Fruit fly (Drosophila melanogaster): Measurements from ENCODE around the gene CG11035.

- no peak for TF ChIP-seq Lpt (GFP tag; optimal IDR thresholded peaks at IDR 0.05)
- TF ChIP-seq Neu2 (GFP tag; optimal IDR thresholded peaks at IDR 0.05; ENCODE audit: borderline replicate concordance), result no peak
- TF ChIP-seq fu2 (GFP tag; optimal IDR thresholded peaks at IDR 0.05), result no peak
- no peak for TF ChIP-seq klu (GFP tag; IDR thresholded peaks at IDR 0.05)
- no peak for TF ChIP-seq nerfin-2 (GFP tag; IDR thresholded peaks at IDR 0.05; ENCODE audit: partially characterized antibody)
- TF ChIP-seq CG8944 (GFP tag; optimal IDR thresholded peaks at IDR 0.05), result no peak
Measured at dm6 chr3R:7999530-8000116, 33.2 kb downstream of the CG11035 start, which contains the start of gene PIG-H.
